Worm (Caenorhabditis elegans) whole organism, L4/young adult: ENCODE measurements around the gene nkb-2.

Experiments
- W03F9.2 ChIP-seq: fragments of 150-350 bp; optimal IDR thresholded peaks from 2 replicates; lab custom pipeline; 2014; ENCODE audit warnings: missing biosample characterization, missing genetic modification characterization
- dao-5 ChIP-seq: sonication (generic microtip); optimal IDR thresholded peaks from 2 replicates; lab custom pipeline; 2016; ENCODE audit warnings: missing genotype, missing genetic modification characterization, moderate library complexity, missing compliant biosample characterization
- him-1 ChIP-seq: sonication (generic microtip); optimal IDR thresholded peaks from 2 replicates; lab custom pipeline; 2016; ENCODE audit warnings: missing genotype, missing genetic modification reagents, missing genetic modification characterization, missing compliant biosample characterization

ce11 chrIV:10577600-10577999 is 13.1 kb upstream of the nkb-2 start:
- TF ChIP-seq dao-5 (no peak), W03F9.2 (tag; lab: Kevin White, UChicago) (no peak), him-1 (no peak)
